Worm (Caenorhabditis elegans) whole organism, mixed stage, embryonic: ENCODE results near the gene C07G3.8.

Experiments
- M03D4.4 ChIP-seq: sonication (generic microtip); optimal IDR thresholded peaks from 2 replicates; lab custom pipeline; 2017; ENCODE audit warnings: mild to moderate bottlenecking, missing genetic modification characterization, missing compliant biosample characterization
- bed-3 ChIP-seq: fragments of 200-800 bp; sonication (Bioruptor generic); optimal IDR thresholded peaks from 3 replicates; lab custom pipeline; 2018; ENCODE audit warnings: mild to moderate bottlenecking, missing genetic modification characterization, moderate library complexity, missing compliant biosample characterization
- blmp-1 ChIP-seq: fragments of 150-350 bp; optimal IDR thresholded peaks from 2 replicates; lab custom pipeline; 2014; ENCODE audit warnings: missing biosample characterization, missing genetic modification characterization
- ceh-39 ChIP-seq: fragments of 150-350 bp; optimal IDR thresholded peaks from 2 replicates; lab custom pipeline; 2014; ENCODE audit warnings: missing biosample characterization, missing genetic modification characterization
- ceh-43 ChIP-seq: fragments of 200-800 bp; sonication (Bioruptor generic); optimal IDR thresholded peaks from 2 replicates; lab custom pipeline; 2018; ENCODE audit warnings: mild to moderate bottlenecking, missing genetic modification characterization, moderate library complexity, missing compliant biosample characterization
- ceh-83 ChIP-seq: fragments of 200-800 bp; sonication (Bioruptor generic); optimal IDR thresholded peaks from 2 replicates; lab custom pipeline; 2018; ENCODE audit warnings: mild to moderate bottlenecking, missing genetic modification characterization, missing compliant biosample characterization
- ces-1 ChIP-seq: fragments of 150-350 bp; optimal IDR thresholded peaks from 2 replicates; lab custom pipeline; 2014; ENCODE audit warnings: missing biosample characterization, missing genetic modification reagents, missing genetic modification characterization
- cnd-1 ChIP-seq: fragments of 200-800 bp; sonication (Bioruptor generic); optimal IDR thresholded peaks from 2 replicates; lab custom pipeline; 2018; ENCODE audit warnings: mild to moderate bottlenecking, missing genetic modification characterization, missing compliant biosample characterization
- drap-1 ChIP-seq: fragments of 200-800 bp; sonication (Bioruptor generic); optimal IDR thresholded peaks from 3 replicates; lab custom pipeline; 2018; ENCODE audit warnings: mild to moderate bottlenecking, missing genetic modification characterization, missing compliant biosample characterization
- elt-1 ChIP-seq: sonication (generic microtip); optimal IDR thresholded peaks from 2 replicates; lab custom pipeline; 2017; ENCODE audit warnings: missing genetic modification characterization, mild to moderate bottlenecking, missing compliant biosample characterization, antibody characterized with exemption, moderate library complexity, borderline replicate concordance; ENCODE audit not compliant: insufficient read depth
- elt-3 ChIP-seq: fragments of 150-350 bp; optimal IDR thresholded peaks from 2 replicates; lab custom pipeline; 2014; ENCODE audit warnings: missing biosample characterization, missing genetic modification characterization
- ham-2 ChIP-seq: fragments of 200-800 bp; sonication (Bioruptor generic); optimal IDR thresholded peaks from 2 replicates; lab custom pipeline; 2018; ENCODE audit warnings: mild to moderate bottlenecking, missing genetic modification characterization, missing compliant biosample characterization
- hlh-1 ChIP-seq: fragments of 150-350 bp; optimal IDR thresholded peaks from 2 replicates; lab custom pipeline; 2014; ENCODE audit warnings: missing biosample characterization, missing genetic modification reagents, missing genetic modification characterization
- lin-13 ChIP-seq: fragments of 150-350 bp; optimal IDR thresholded peaks from 2 replicates; lab custom pipeline; 2014; ENCODE audit warnings: missing biosample characterization, missing genetic modification characterization
- lin-32 ChIP-seq: fragments of 200-800 bp; sonication (Bioruptor generic); optimal IDR thresholded peaks from 2 replicates; lab custom pipeline; 2018; ENCODE audit warnings: mild to moderate bottlenecking, missing genetic modification characterization, missing compliant biosample characterization
- lsy-2 ChIP-seq: fragments of 150-350 bp; optimal IDR thresholded peaks from 2 replicates; lab custom pipeline; 2014; ENCODE audit warnings: missing biosample characterization, missing genetic modification characterization
- mab-5 ChIP-seq: fragments of 150-350 bp; optimal IDR thresholded peaks from 2 replicates; lab custom pipeline; 2014; ENCODE audit warnings: missing biosample characterization, missing genetic modification characterization
- mep-1 ChIP-seq: fragments of 150-350 bp; optimal IDR thresholded peaks from 2 replicates; lab custom pipeline; 2017; ENCODE audit warnings: missing biosample characterization, missing genetic modification reagents, missing genetic modification characterization, inconsistent platforms
- mls-2 ChIP-seq: sonication (generic microtip); optimal IDR thresholded peaks from 2 replicates; lab custom pipeline; 2016; ENCODE audit warnings: mild to moderate bottlenecking, missing genetic modification characterization, moderate library complexity, missing compliant biosample characterization
- nhr-12 ChIP-seq: fragments of 150-350 bp; optimal IDR thresholded peaks from 2 replicates; lab custom pipeline; 2014; ENCODE audit warnings: missing biosample characterization, missing genetic modification characterization
- nhr-2 ChIP-seq: fragments of 150-350 bp; optimal IDR thresholded peaks from 2 replicates; lab custom pipeline; 2014; ENCODE audit warnings: missing biosample characterization, missing genetic modification characterization
- nhr-237 ChIP-seq: fragments of 150-350 bp; optimal IDR thresholded peaks from 2 replicates; lab custom pipeline; 2014; ENCODE audit warnings: missing biosample characterization, missing genetic modification characterization
- nhr-28 ChIP-seq: fragments of 150-350 bp; optimal IDR thresholded peaks from 2 replicates; lab custom pipeline; 2014; ENCODE audit warnings: missing biosample characterization, missing genetic modification characterization
- nhr-76 ChIP-seq: sonication (generic microtip); optimal IDR thresholded peaks from 2 replicates; lab custom pipeline; 2017; ENCODE audit warnings: missing biosample characterization, missing genetic modification characterization
- sem-2 ChIP-seq: fragments of 200-800 bp; sonication (Bioruptor generic); optimal IDR thresholded peaks from 2 replicates; lab custom pipeline; 2018; ENCODE audit warnings: mild to moderate bottlenecking, missing genetic modification characterization, missing compliant biosample characterization
- snpc-4 ChIP-seq: fragments of 150-350 bp; optimal IDR thresholded peaks from 2 replicates; lab custom pipeline; 2014; ENCODE audit warnings: missing biosample characterization, missing genetic modification characterization
- sptf-1 ChIP-seq: sonication (generic microtip); optimal IDR thresholded peaks from 2 replicates; lab custom pipeline; 2017; ENCODE audit warnings: mild to moderate bottlenecking, missing genetic modification characterization, moderate library complexity, missing compliant biosample characterization
- tbx-8 ChIP-seq: fragments of 200-800 bp; sonication (Bioruptor generic); optimal IDR thresholded peaks from 2 replicates; lab custom pipeline; 2018; ENCODE audit warnings: mild to moderate bottlenecking, missing genetic modification characterization, moderate library complexity, missing compliant biosample characterization
- unc-120 ChIP-seq: sonication (generic microtip); optimal IDR thresholded peaks from 2 replicates; lab custom pipeline; 2017; ENCODE audit warnings: missing genetic modification characterization, missing compliant biosample characterization; ENCODE audit not compliant: poor library complexity, severe bottlenecking
- unc-39 ChIP-seq: fragments of 150-350 bp; optimal IDR thresholded peaks from 2 replicates; lab custom pipeline; 2014; ENCODE audit warnings: missing biosample characterization, missing genetic modification characterization
- unc-62 ChIP-seq: fragments of 150-350 bp; optimal IDR thresholded peaks from 2 replicates; lab custom pipeline; 2014; ENCODE audit warnings: missing biosample characterization, missing genetic modification reagents, missing genetic modification characterization
- zip-8 ChIP-seq: fragments of 150-350 bp; optimal IDR thresholded peaks from 2 replicates; lab custom pipeline; 2014; ENCODE audit warnings: missing biosample characterization, missing genetic modification characterization

The C07G3.8 gene

DNA sequence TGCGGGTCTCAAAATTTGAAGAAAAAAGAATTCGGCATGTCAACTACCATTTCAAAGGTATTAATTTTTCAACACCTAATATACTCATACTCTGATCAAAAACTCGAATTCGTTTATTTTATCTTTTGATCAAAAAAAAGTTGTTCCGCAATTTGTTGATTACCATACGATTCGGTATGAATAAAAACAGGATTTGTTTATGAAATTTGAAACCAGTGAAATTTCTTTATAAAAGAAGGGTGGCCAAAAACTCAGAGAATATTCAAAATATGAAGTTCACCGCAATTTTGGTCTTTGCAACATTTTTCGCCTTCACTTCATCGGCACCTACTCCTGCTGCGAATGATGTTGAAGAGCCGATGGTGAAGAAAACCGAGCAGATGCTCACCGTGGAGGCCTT is at the start of gene C07G3.8, which contains the start of gene C07G3.10:
Gene C07G3.8 (minus strand): TSS at position 101 of the 400 bp plus-strand sequence.
Gene C07G3.10 (plus strand): TSS at position 270 of the 400 bp plus-strand sequence.
- TF ChIP-seq elt-3 (tag; lab: Kevin White, UChicago) = no peak
- no peak for TF ChIP-seq unc-120 (tag; lab: Kevin White, UChicago)
- no peak for TF ChIP-seq sem-2 (GFP tag; lab: Kevin White, UChicago)
- TF ChIP-seq mls-2 (tag; lab: Kevin White, UChicago) = no peak
- TF ChIP-seq nhr-237 = no peak
- TF ChIP-seq mab-5 (tag; lab: Kevin White, UChicago) = no peak
- TF ChIP-seq sptf-1 (tag; lab: Kevin White, UChicago) = no peak
- TF ChIP-seq hlh-1 (tag; lab: Kevin White, UChicago) = no peak
- no peak for TF ChIP-seq lin-13 (tag; lab: Kevin White, UChicago)
- TF ChIP-seq ces-1 (GFP tag; lab: Kevin White, UChicago) = no peak
- no peak for TF ChIP-seq ham-2 (GFP tag; lab: Kevin White, UChicago)
- no peak for TF ChIP-seq M03D4.4 (tag; lab: Kevin White, UChicago)

DNA sequence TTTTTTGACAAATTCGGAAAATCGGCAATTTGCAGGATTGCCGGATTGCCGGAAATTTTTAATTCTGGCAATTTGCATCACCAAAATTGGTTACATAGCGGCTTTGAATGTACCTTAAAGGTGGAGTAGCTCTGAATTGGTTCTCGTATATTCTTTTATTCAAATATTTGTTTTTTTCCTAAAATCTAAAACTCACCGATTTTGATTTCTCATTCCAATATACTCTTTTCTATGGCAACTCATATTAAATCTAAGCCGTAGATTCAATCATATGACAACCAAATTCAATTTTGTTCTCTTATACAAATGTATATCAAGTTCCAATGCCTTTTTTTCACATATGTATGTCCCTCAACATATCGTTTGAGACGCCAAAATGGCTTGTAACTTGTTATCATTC is 47.6 kb upstream of the C07G3.8 start, which contains the start of gene sri-21:
Gene sri-21 (plus strand): TSS at position 301 of the 400 bp plus-strand sequence.
- TF ChIP-seq nhr-237 = no peak
- no peak for TF ChIP-seq elt-3 (tag; lab: Kevin White, UChicago)
- no peak for TF ChIP-seq unc-39 (tag; lab: Kevin White, UChicago)
- no peak for TF ChIP-seq ceh-43 (GFP tag; lab: Kevin White, UChicago)
- no peak for TF ChIP-seq hlh-1 (tag; lab: Kevin White, UChicago)
- TF ChIP-seq nhr-2 (tag; lab: Kevin White, UChicago) = no peak
- no peak for TF ChIP-seq nhr-12
- no peak for TF ChIP-seq zip-8 (tag; lab: Kevin White, UChicago)
- no peak for TF ChIP-seq lin-13 (tag; lab: Kevin White, UChicago)
- no peak for TF ChIP-seq ham-2 (GFP tag; lab: Kevin White, UChicago)
- no peak for TF ChIP-seq cnd-1 (tag; lab: Kevin White, UChicago)
- TF ChIP-seq elt-1 (tag; lab: Kevin White, UChicago) = no peak
- no peak for TF ChIP-seq sptf-1 (tag; lab: Kevin White, UChicago)
- no peak for TF ChIP-seq lin-32 (GFP tag; lab: Kevin White, UChicago)
- no peak for TF ChIP-seq M03D4.4 (tag; lab: Kevin White, UChicago)
- TF ChIP-seq nhr-76 (tag; lab: Kevin White, UChicago) = no peak

DNA sequence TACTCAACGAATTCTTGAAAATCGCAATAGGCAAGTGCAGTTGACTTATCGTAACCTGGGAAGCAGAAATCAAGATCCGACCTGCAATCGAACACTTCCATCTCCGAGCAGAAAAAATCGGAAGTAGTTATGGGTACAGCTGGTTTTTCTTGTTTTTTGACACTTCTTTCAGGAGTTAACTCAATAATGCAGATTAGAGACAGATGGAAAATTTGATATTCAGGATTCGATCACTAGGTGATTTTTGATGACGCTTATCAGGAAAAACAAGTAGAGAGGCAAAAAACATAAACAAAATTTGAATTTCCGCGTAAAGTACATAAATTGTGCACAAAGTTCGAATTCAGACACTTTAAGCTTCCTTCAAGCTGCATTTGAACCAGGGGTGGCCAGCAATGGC is 46.9 kb upstream of the C07G3.8 start, which contains the start of gene srw-130:
Gene srw-130 (minus strand): TSS at position 101 of the 400 bp plus-strand sequence.
- TF ChIP-seq elt-1 (tag; lab: Kevin White, UChicago) (no peak), hlh-1 (tag; lab: Kevin White, UChicago) (no peak), mep-1 (tag; lab: Kevin White, UChicago) (no peak), blmp-1 (tag; lab: Kevin White, UChicago) (no peak), drap-1 (GFP tag; lab: Kevin White, UChicago) (no peak), zip-8 (tag; lab: Kevin White, UChicago) (no peak), elt-3 (tag; lab: Kevin White, UChicago) (no peak), tbx-8 (GFP tag; lab: Kevin White, UChicago) (no peak), nhr-2 (tag; lab: Kevin White, UChicago) (no peak), ceh-39 (no peak), nhr-12 (no peak), ceh-83 (GFP tag; lab: Kevin White, UChicago) (no peak), unc-39 (tag; lab: Kevin White, UChicago) (no peak), lin-13 (tag; lab: Kevin White, UChicago) (no peak), nhr-237 (no peak), unc-62 (GFP tag; lab: Kevin White, UChicago) (no peak), nhr-28 (tag; lab: Kevin White, UChicago) (no peak), snpc-4 (tag; lab: Kevin White, UChicago) (no peak), M03D4.4 (tag; lab: Kevin White, UChicago) (no peak)

DNA sequence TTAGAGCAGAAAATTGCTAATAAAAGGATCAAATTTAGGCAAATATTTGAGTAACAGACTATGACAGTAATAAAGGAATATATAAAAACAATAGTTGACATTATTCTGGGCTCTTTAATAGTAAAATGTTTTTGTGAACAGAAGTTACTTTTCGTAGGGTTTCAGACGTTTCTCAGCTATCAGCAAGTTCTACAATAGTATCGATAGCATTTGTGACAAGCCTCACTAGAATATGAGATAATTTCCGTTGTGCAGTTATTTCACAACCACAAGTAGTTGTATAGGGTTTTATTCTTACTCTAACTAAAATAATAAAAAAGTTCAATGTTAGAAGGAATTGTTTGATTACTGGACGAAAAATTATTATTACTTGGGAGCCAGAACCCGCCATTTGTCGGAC is 44.6 kb upstream of the C07G3.8 start, which contains the start of gene srbc-68:
Gene srbc-68 (minus strand): TSS at position 101 of the 400 bp plus-strand sequence.
- TF ChIP-seq ceh-83 (GFP tag; lab: Kevin White, UChicago) (no peak), nhr-237 (no peak), sptf-1 (tag; lab: Kevin White, UChicago) (no peak), lin-32 (GFP tag; lab: Kevin White, UChicago) (no peak), nhr-12 (no peak), nhr-76 (tag; lab: Kevin White, UChicago) (no peak), bed-3 (no peak), lin-13 (tag; lab: Kevin White, UChicago) (no peak), zip-8 (tag; lab: Kevin White, UChicago) (no peak), lsy-2 (tag; lab: Kevin White, UChicago) (no peak), snpc-4 (tag; lab: Kevin White, UChicago) (no peak), drap-1 (GFP tag; lab: Kevin White, UChicago) (no peak), ces-1 (GFP tag; lab: Kevin White, UChicago) (no peak), mep-1 (tag; lab: Kevin White, UChicago) (no peak)
